Worm (Caenorhabditis elegans) whole organism, L4 larva: ENCODE measurements around the gene clec-62.

Experiments used
- F37D6.2 ChIP-seq: sonication (generic microtip); optimal IDR thresholded peaks from 2 replicates; lab custom pipeline; 2016; ENCODE audit warnings: mild to moderate bottlenecking, missing genetic modification characterization, missing compliant biosample characterization
- F44E2.7 ChIP-seq: fragments of 200-800 bp; sonication (Bioruptor generic); IDR thresholded peaks from 2 replicates; pipeline ENCODE4 v2.1.2; 2022; ENCODE audit warnings: missing genetic modification characterization, missing compliant biosample characterization
- T20F7.1 ChIP-seq: fragments of 200-800 bp; sonication (Bioruptor generic); optimal IDR thresholded peaks from 2 replicates; lab custom pipeline; 2018; ENCODE audit warnings: mild to moderate bottlenecking, missing genetic modification characterization, missing compliant biosample characterization
- Y5F2A.4 ChIP-seq: fragments of 200-800 bp; sonication (Bioruptor generic); optimal IDR thresholded peaks from 2 replicates; lab custom pipeline; 2018; ENCODE audit warnings: mild to moderate bottlenecking, missing genetic modification characterization, missing compliant biosample characterization
- Y75B8A.6 ChIP-seq: fragments of 200-800 bp; sonication (Bioruptor generic); IDR thresholded peaks from 2 replicates; pipeline ENCODE4 v1.3.6; 2022; ENCODE audit warnings: missing genetic modification reagents, missing genetic modification characterization, missing compliant biosample characterization
- ZK546.5 ChIP-seq, 2 experiments: sonication (generic microtip); optimal IDR thresholded peaks; 2 replicates each; lab custom pipeline; 2017; ENCODE audit warnings: missing biosample characterization in 2 of 2, missing genetic modification characterization in 2 of 2
- aha-1 ChIP-seq: fragments of 150-350 bp; peaks from one replicate; lab custom pipeline; 2014; ENCODE audit warnings: missing biosample characterization, missing genetic modification characterization
- ama-1 ChIP-seq: fragments of 150-350 bp; optimal IDR thresholded peaks from 2 replicates; lab custom pipeline; 2014; ENCODE audit warnings: inconsistent platforms, mixed read lengths
- arid-1 ChIP-seq: fragments of 200-800 bp; sonication (Bioruptor generic); conservative IDR thresholded peaks from 2 replicates; pipeline ENCODE4 v1.3.6; 2022; ENCODE audit warnings: missing genetic modification reagents, missing genetic modification characterization, missing compliant biosample characterization
- ceh-28 ChIP-seq: fragments of 150-350 bp; optimal IDR thresholded peaks from 2 replicates; lab custom pipeline; 2014; ENCODE audit warnings: missing biosample characterization, missing genetic modification reagents, missing genetic modification characterization
- ceh-44 ChIP-seq: fragments of 200-800 bp; sonication (Bioruptor generic); IDR thresholded peaks from 2 replicates; pipeline ENCODE4 v1.3.6; 2022; ENCODE audit warnings: missing genetic modification reagents, missing genetic modification characterization, missing compliant biosample characterization
- ceh-82 ChIP-seq: sonication (generic microtip); optimal IDR thresholded peaks from 2 replicates; lab custom pipeline; 2017; ENCODE audit warnings: missing biosample characterization, missing genetic modification characterization
- daf-16 ChIP-seq, 3 experiments: sonication (generic microtip); optimal IDR thresholded peaks; 2 replicates each; lab custom pipeline; 2016 to 2017; ENCODE audit warnings: missing genetic modification characterization in 3 of 3, missing genetic modification reagents in 3 of 3, mild to moderate bottlenecking in 2 of 3, missing compliant biosample characterization in 2 of 3, missing biosample characterization in 1 of 3, moderate library complexity in 1 of 3
- daf-8 ChIP-seq: fragments of 200-800 bp; sonication (Bioruptor generic); IDR thresholded peaks from 2 replicates; pipeline ENCODE4 v1.3.6; 2022; ENCODE audit warnings: missing genetic modification characterization, missing compliant biosample characterization
- dmd-6 ChIP-seq: fragments of 200-800 bp; sonication (Bioruptor generic); IDR thresholded peaks from 2 replicates; pipeline ENCODE4 v1.3.6; 2022; ENCODE audit warnings: missing genetic modification reagents, missing genetic modification characterization, missing compliant biosample characterization
- dmd-8 ChIP-seq: fragments of 200-800 bp; sonication (Bioruptor generic); IDR thresholded peaks from 2 replicates; pipeline ENCODE4 v1.3.6; 2022; ENCODE audit warnings: missing genetic modification characterization, missing compliant biosample characterization
- duxl-1 ChIP-seq: sonication (generic microtip); optimal IDR thresholded peaks from 2 replicates; lab custom pipeline; 2016; ENCODE audit warnings: mild to moderate bottlenecking, missing genetic modification characterization, moderate library complexity, missing compliant biosample characterization; ENCODE audit not compliant: poor library complexity
- egl-27 ChIP-seq: sonication (generic microtip); optimal IDR thresholded peaks from 3 replicates; lab custom pipeline; 2017; ENCODE audit warnings: missing biosample characterization, missing genetic modification reagents, missing genetic modification characterization
- egl-43 ChIP-seq: fragments of 200-800 bp; sonication (Bioruptor generic); IDR thresholded peaks from 2 replicates; pipeline ENCODE4 v1.3.6; 2022; ENCODE audit warnings: missing genetic modification reagents, missing genetic modification characterization, missing compliant biosample characterization
- gei-8 ChIP-seq: fragments of 200-800 bp; sonication (Bioruptor generic); optimal IDR thresholded peaks from 2 replicates; lab custom pipeline; 2018; ENCODE audit warnings: mild to moderate bottlenecking, missing genetic modification characterization, missing compliant biosample characterization
- hlh-11 ChIP-seq: fragments of 200-800 bp; sonication (Bioruptor generic); optimal IDR thresholded peaks from 2 replicates; lab custom pipeline; 2018; ENCODE audit warnings: mild to moderate bottlenecking, missing genetic modification characterization, missing compliant biosample characterization
- hmg-1.1 ChIP-seq: fragments of 200-800 bp; sonication (Bioruptor generic); IDR thresholded peaks from 2 replicates; pipeline ENCODE4 v1.3.6; 2022; ENCODE audit warnings: missing genetic modification reagents, missing genetic modification characterization, missing compliant biosample characterization
- jun-1 ChIP-seq: fragments of 150-350 bp; optimal IDR thresholded peaks from 2 replicates; lab custom pipeline; 2014; ENCODE audit warnings: missing biosample characterization, missing genetic modification reagents, missing genetic modification characterization
- lin-1 ChIP-seq: fragments of 200-800 bp; sonication (Bioruptor generic); IDR thresholded peaks from 2 replicates; pipeline ENCODE4 v1.3.6; 2022; ENCODE audit warnings: missing genetic modification reagents, missing genetic modification characterization, missing compliant biosample characterization
- lin-15B ChIP-seq: fragments of 150-350 bp; sonication (generic microtip); optimal IDR thresholded peaks from 3 replicates; lab custom pipeline; 2014; ENCODE audit warnings: missing biosample characterization, missing genetic modification characterization
- lin-29 ChIP-seq: fragments of 200-800 bp; sonication (Bioruptor generic); IDR thresholded peaks from 2 replicates; pipeline ENCODE4 v1.3.6; 2022; ENCODE audit warnings: missing genetic modification reagents, missing genetic modification characterization, missing compliant biosample characterization
- lin-38 ChIP-seq: fragments of 200-800 bp; sonication (Bioruptor generic); IDR thresholded peaks from 2 replicates; pipeline ENCODE4 v1.3.6; 2022; ENCODE audit warnings: missing genetic modification reagents, missing genetic modification characterization, missing compliant biosample characterization
- lsy-2 ChIP-seq, 2 experiments: fragments of 150-350 bp in 1 of 2; sonication (generic microtip) in 1 of 2; optimal IDR thresholded peaks; 2 replicates each; lab custom pipeline; 2014 to 2017; ENCODE audit warnings: missing biosample characterization in 2 of 2, missing genetic modification characterization in 2 of 2
- madf-9 ChIP-seq: fragments of 200-800 bp; sonication (Bioruptor generic); conservative IDR thresholded peaks from 2 replicates; pipeline ENCODE4 v1.3.6; 2022; ENCODE audit warnings: missing genetic modification reagents, missing genetic modification characterization, missing compliant biosample characterization
- mdt-29 ChIP-seq: fragments of 200-800 bp; sonication (Bioruptor generic); IDR thresholded peaks from 2 replicates; pipeline ENCODE4 v1.3.6; 2022; ENCODE audit warnings: missing genetic modification reagents, missing genetic modification characterization, missing compliant biosample characterization
- mxl-3 ChIP-seq: fragments of 200-800 bp; sonication (Bioruptor generic); optimal IDR thresholded peaks from 2 replicates; lab custom pipeline; 2018; ENCODE audit warnings: mild to moderate bottlenecking, missing genetic modification characterization, missing compliant biosample characterization
- nhr-10 ChIP-seq: fragments of 150-350 bp; optimal IDR thresholded peaks from 2 replicates; lab custom pipeline; 2014; ENCODE audit warnings: missing biosample characterization, missing genetic modification characterization
- nhr-102 ChIP-seq: sonication (generic microtip); optimal IDR thresholded peaks from 2 replicates; lab custom pipeline; 2016; ENCODE audit warnings: mild to moderate bottlenecking, missing genetic modification characterization, moderate library complexity, missing compliant biosample characterization
- nhr-11 ChIP-seq: fragments of 150-350 bp; optimal IDR thresholded peaks from 2 replicates; lab custom pipeline; 2014; ENCODE audit warnings: missing biosample characterization, missing genetic modification characterization
- nhr-237 ChIP-seq: sonication (generic microtip); optimal IDR thresholded peaks from 2 replicates; lab custom pipeline; 2017; ENCODE audit warnings: missing biosample characterization, missing genetic modification characterization
- nhr-25 ChIP-seq: sonication (generic microtip); optimal IDR thresholded peaks from 2 replicates; lab custom pipeline; 2017; ENCODE audit warnings: missing genetic modification characterization, mild to moderate bottlenecking, missing compliant biosample characterization, antibody characterized with exemption, moderate library complexity, borderline replicate concordance; ENCODE audit not compliant: insufficient read depth
- nhr-48 ChIP-seq: sonication (generic microtip); optimal IDR thresholded peaks from 2 replicates; lab custom pipeline; 2016; ENCODE audit warnings: mild to moderate bottlenecking, missing genetic modification characterization, missing compliant biosample characterization
- nhr-76 ChIP-seq: fragments of 150-350 bp; optimal IDR thresholded peaks from 2 replicates; lab custom pipeline; 2014; ENCODE audit warnings: missing biosample characterization, missing genetic modification characterization
- pha-4 ChIP-seq, 2 experiments: fragments of 150-350 bp in 1 of 2; fragments of 200-800 bp in 1 of 2; sonication (Bioruptor generic) in 1 of 2; IDR thresholded peaks in 1 of 2; optimal IDR thresholded peaks in 1 of 2; 2 replicates each; pipeline versions ENCODE4 v1.3.6 to Lab custom; 2014 to 2022; ENCODE audit warnings: missing genetic modification characterization in 2 of 2, missing genetic modification reagents in 2 of 2, missing biosample characterization in 1 of 2, missing compliant biosample characterization in 1 of 2
- set-16 ChIP-seq: fragments of 200-800 bp; sonication (Bioruptor generic); IDR thresholded peaks from 2 replicates; pipeline ENCODE4 v1.3.6; 2022; ENCODE audit warnings: missing genetic modification reagents, missing genetic modification characterization, missing compliant biosample characterization
- skn-1 ChIP-seq: fragments of 150-350 bp; optimal IDR thresholded peaks from 2 replicates; lab custom pipeline; 2014; ENCODE audit warnings: missing biosample characterization, missing genetic modification characterization
- tag-97 ChIP-seq: fragments of 200-800 bp; sonication (Bioruptor generic); IDR thresholded peaks from 2 replicates; pipeline ENCODE4 v1.3.6; 2022; ENCODE audit warnings: missing genetic modification characterization, missing compliant biosample characterization
- unc-130 ChIP-seq: sonication (generic microtip); optimal IDR thresholded peaks from 2 replicates; lab custom pipeline; 2016; ENCODE audit warnings: missing genetic modification reagents, missing genetic modification characterization, missing compliant biosample characterization
- unc-39 ChIP-seq: sonication (generic microtip); optimal IDR thresholded peaks from 2 replicates; lab custom pipeline; 2017; ENCODE audit warnings: missing biosample characterization, missing genetic modification characterization
- unc-62 ChIP-seq, 3 experiments: fragments of 150-350 bp in 1 of 3; sonication (generic microtip); optimal IDR thresholded peaks in 2 of 3; peaks in 1 of 3; 1 replicate in 1 of 3; 2 replicates in 2 of 3; lab custom pipeline; 2014 to 2017; ENCODE audit warnings: missing biosample characterization in 3 of 3, missing genetic modification characterization in 3 of 3, missing genetic modification reagents in 3 of 3, missing genotype in 1 of 3
- vab-7 ChIP-seq: fragments of 200-800 bp; sonication (Bioruptor generic); IDR thresholded peaks from 2 replicates; pipeline ENCODE4 v1.3.6; 2022; ENCODE audit warnings: missing genetic modification reagents, missing genetic modification characterization, missing compliant biosample characterization
- zag-1 ChIP-seq: fragments of 150-350 bp; optimal IDR thresholded peaks from 2 replicates; lab custom pipeline; 2014; ENCODE audit warnings: missing biosample characterization, missing genetic modification characterization
- zip-11 ChIP-seq: fragments of 200-800 bp; sonication (Bioruptor generic); IDR thresholded peaks from 2 replicates; pipeline ENCODE4 v1.3.6; 2022; ENCODE audit warnings: missing genetic modification characterization, missing compliant biosample characterization
- ztf-11 ChIP-seq: fragments of 150-350 bp; optimal IDR thresholded peaks from 2 replicates; lab custom pipeline; 2014; ENCODE audit warnings: missing biosample characterization, missing genetic modification characterization
- ztf-7 ChIP-seq: fragments of 150-350 bp; optimal IDR thresholded peaks from 2 replicates; lab custom pipeline; 2014; ENCODE audit warnings: missing biosample characterization, missing genetic modification characterization

Gene clec-62

ce11 chrII:12878697-12879096, 16.2 kb downstream of the clec-62 start (continued):
- TF ChIP-seq duxl-1 (tag; lab: Kevin White, UChicago) (no peak), daf-16 (GFP tag; optimal IDR thresholded peaks at IDR 0.05; lab: Kevin White, UChicago) (peak; percentile 72 to 85), daf-16 (tag; optimal IDR thresholded peaks at IDR 0.05; lab: Kevin White, UChicago) (peak; percentile 99), lin-1 (GFP tag; lab: Robert Waterston, UW) (peak; percentile 52; the same call in 1 of the 2 replicates), pha-4 (GFP tag; IDR thresholded peaks at IDR 0.05; lab: Robert Waterston, UW) (peak; percentile 45; the same call in 1 of the 2 replicates), pha-4 (tag; optimal IDR thresholded peaks at IDR 0.05; lab: Kevin White, UChicago) (no peak), ceh-44 (GFP tag; lab: Robert Waterston, UW) (no peak), nhr-237 (tag; lab: Kevin White, UChicago) (no peak), nhr-48 (tag; lab: Kevin White, UChicago) (peak; percentile 62), lsy-2 (tag; optimal IDR thresholded peaks at IDR 0.05; lab: Kevin White, UChicago) (peak in 1 of 2 experiments; percentile 61), unc-130 (GFP tag; lab: Kevin White, UChicago) (no peak), arid-1 (no peak), hmg-1.1 (GFP tag; lab: Robert Waterston, UW) (peak; percentile 45; the same call in 1 of the 2 replicates), unc-39 (tag; lab: Kevin White, UChicago) (no peak), F44E2.7 (GFP tag; lab: Robert Waterston, UW) (no peak), set-16 (GFP tag; lab: Robert Waterston, UW) (peak; percentile 33), egl-27 (tag; lab: Kevin White, UChicago) (no peak), zip-11 (GFP tag; lab: Robert Waterston, UW) (no peak), F37D6.2 (tag; lab: Kevin White, UChicago) (no peak), hlh-11 (peak; percentile 95), Y5F2A.4 (GFP tag; lab: Kevin White, UChicago) (no peak), ceh-28 (no peak), vab-7 (GFP tag; lab: Robert Waterston, UW) (no peak), jun-1 (tag; lab: Kevin White, UChicago) (no peak), nhr-10 (tag; lab: Kevin White, UChicago) (peak; percentile 56), ZK546.5 (tag; optimal IDR thresholded peaks at IDR 0.05; lab: Kevin White, UChicago) (no peak), T20F7.1 (GFP tag; lab: Kevin White, UChicago) (no peak), zag-1 (tag; lab: Kevin White, UChicago) (no peak), aha-1 (tag; lab: Kevin White, UChicago) (peak; percentile 98), nhr-76 (tag; lab: Kevin White, UChicago) (no peak), lin-38 (GFP tag; lab: Robert Waterston, UW) (peak; percentile 37), mdt-29 (0 out of 2 replicates have a peak, but pooled peaks have one; percentile 19), dmd-6 (peak; percentile 93), Y75B8A.6 (no peak), dmd-8 (GFP tag; lab: Robert Waterston, UW) (no peak), ztf-11 (no peak), madf-9 (GFP tag; lab: Robert Waterston, UW) (0 out of 2 replicates have a peak, but pooled peaks have one; percentile 18), gei-8 (GFP tag; lab: Kevin White, UChicago) (peak; percentile 41), skn-1 (tag; lab: Kevin White, UChicago) (no peak), nhr-11 (tag; lab: Kevin White, UChicago) (peak; percentile 39), ztf-7 (tag; lab: Kevin White, UChicago) (no peak), lin-15B (tag; lab: Kevin White, UChicago) (no peak), nhr-102 (tag; lab: Kevin White, UChicago) (peak; percentile 69), mxl-3 (GFP tag; lab: Kevin White, UChicago) (no peak), ama-1 (lab: Kevin White, UChicago) (peak; percentile 14), lin-29 (GFP tag; lab: Robert Waterston, UW) (no peak), daf-8 (GFP tag; lab: Robert Waterston, UW) (no peak), egl-43 (no peak), tag-97 (GFP tag; lab: Robert Waterston, UW) (no peak), ceh-82 (tag; lab: Kevin White, UChicago) (no peak), unc-62 (GFP tag; optimal IDR thresholded peaks at IDR 0.05 in 1 of 2; lab: Kevin White, UChicago) (no peak), unc-62 (tag; optimal IDR thresholded peaks at IDR 0.05; lab: Kevin White, UChicago) (no peak), nhr-25 (tag; lab: Kevin White, UChicago) (no peak)
